Worm (Caenorhabditis elegans): ENCODE data around the gene B0563.5.
"Not testable (repeated sequence)": the region's sequence is repeated elsewhere in the genome, so short reads cannot be mapped to it uniquely, and the experiment has no call there.

DNA sequence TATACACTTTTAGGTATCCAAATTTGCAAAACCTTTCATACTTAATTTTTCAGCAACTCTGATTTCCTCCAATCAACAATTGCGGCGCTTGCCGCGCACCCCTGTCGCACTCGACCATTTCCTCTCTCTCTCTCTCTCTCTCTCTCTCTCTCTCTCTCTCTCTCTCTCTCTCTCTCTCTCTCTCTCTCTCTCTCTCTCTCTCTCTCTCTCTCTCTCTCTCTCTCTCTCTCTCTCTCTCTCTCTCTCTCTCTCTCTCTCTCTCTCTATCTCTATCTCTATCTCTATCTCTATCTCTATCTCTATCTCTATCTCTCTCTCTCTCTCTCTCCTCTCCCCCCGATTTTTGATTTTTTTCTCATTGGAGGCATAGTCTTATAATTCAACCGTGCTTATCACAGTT is 27.2 kb upstream of the B0563.5 start:
- TF ChIP-seq zim-3 (tag; optimal IDR thresholded peaks at IDR 0.05); ama-1 (optimal IDR thresholded peaks at IDR 0.05); ama-1 (GFP tag; optimal IDR thresholded peaks at IDR 0.05); mel-28 (tag; optimal IDR thresholded peaks at IDR 0.05; ENCODE audit: borderline replicate concordance); unc-130 (GFP tag; optimal IDR thresholded peaks at IDR 0.05); B0336.3 (GFP tag; IDR thresholded peaks at IDR 0.05); nhr-27 (tag; optimal IDR thresholded peaks at IDR 0.05): not testable (repeated sequence)
